Worm (Caenorhabditis elegans) whole organism, young adult: ENCODE measurements around the gene pals-24.
"Not testable (repeated sequence)": the region's sequence is repeated elsewhere in the genome, so short reads cannot be mapped to it uniquely, and the experiment has no call there.

Experiments
- B0035.1 ChIP-seq: sonication (generic microtip); optimal IDR thresholded peaks from 2 replicates; lab custom pipeline; 2016; ENCODE audit warnings: missing genetic modification characterization, mild to moderate bottlenecking, missing compliant biosample characterization, missing genotype, missing genetic modification reagents
- B0261.1 ChIP-seq: sonication (generic microtip); optimal IDR thresholded peaks from 2 replicates; lab custom pipeline; 2016; ENCODE audit warnings: mild to moderate bottlenecking, missing genetic modification characterization, moderate library complexity, missing compliant biosample characterization
- F33H1.4 ChIP-seq: fragments of 200-800 bp; sonication (Bioruptor generic); IDR thresholded peaks from 2 replicates; pipeline ENCODE4 v1.3.6; 2022; ENCODE audit warnings: missing genetic modification reagents, missing genetic modification characterization, missing compliant biosample characterization
- F49E8.2 ChIP-seq: sonication (generic microtip); optimal IDR thresholded peaks from 3 replicates; lab custom pipeline; 2017; ENCODE audit warnings: missing genetic modification characterization, mild to moderate bottlenecking, missing compliant biosample characterization, antibody characterized with exemption, moderate library complexity; ENCODE audit not compliant: insufficient read depth
- T07F8.4 ChIP-seq: sonication (generic microtip); optimal IDR thresholded peaks from 2 replicates; lab custom pipeline; 2016; ENCODE audit warnings: mild to moderate bottlenecking, missing genetic modification characterization, moderate library complexity, missing compliant biosample characterization
- akir-1 ChIP-seq: fragments of 200-800 bp; sonication (Bioruptor generic); optimal IDR thresholded peaks from 2 replicates; lab custom pipeline; 2018; ENCODE audit warnings: mild to moderate bottlenecking, missing genetic modification characterization, moderate library complexity, missing compliant biosample characterization
- ccch-3 ChIP-seq: fragments of 200-800 bp; sonication (Bioruptor generic); optimal IDR thresholded peaks from 2 replicates; lab custom pipeline; 2018; ENCODE audit warnings: mild to moderate bottlenecking, missing genetic modification characterization, missing compliant biosample characterization
- ceh-100 ChIP-seq: fragments of 200-800 bp; sonication (Bioruptor generic); IDR thresholded peaks from 2 replicates; pipeline ENCODE4 v1.3.6; 2022; ENCODE audit warnings: missing genetic modification reagents, missing genetic modification characterization, missing compliant biosample characterization
- ceh-58 ChIP-seq: fragments of 200-800 bp; sonication (Bioruptor generic); IDR thresholded peaks from 2 replicates; pipeline ENCODE4 v1.3.6; 2022; ENCODE audit warnings: missing genetic modification characterization, missing compliant biosample characterization
- dpff-1 ChIP-seq: sonication (generic microtip); optimal IDR thresholded peaks from 2 replicates; lab custom pipeline; 2017; ENCODE audit warnings: mild to moderate bottlenecking, missing genetic modification characterization, missing compliant biosample characterization
- egl-44 ChIP-seq: fragments of 200-800 bp; sonication (Bioruptor generic); IDR thresholded peaks from 2 replicates; pipeline ENCODE4 v1.3.6; 2022; ENCODE audit warnings: missing genetic modification reagents, missing genetic modification characterization, missing compliant biosample characterization
- ekl-4 ChIP-seq: fragments of 200-800 bp; sonication (Bioruptor generic); IDR thresholded peaks from 2 replicates; pipeline ENCODE4 v1.3.6; 2022; ENCODE audit warnings: missing genetic modification reagents, missing genetic modification characterization, missing compliant biosample characterization
- ets-4 ChIP-seq: fragments of 200-800 bp; sonication (Bioruptor generic); optimal IDR thresholded peaks from 2 replicates; lab custom pipeline; 2018; ENCODE audit warnings: mild to moderate bottlenecking, missing genetic modification characterization, missing compliant biosample characterization
- fkh-3 ChIP-seq: sonication (generic microtip); optimal IDR thresholded peaks from 2 replicates; lab custom pipeline; 2016; ENCODE audit warnings: mild to moderate bottlenecking, missing genetic modification characterization, missing compliant biosample characterization
- hlh-12 ChIP-seq: sonication (generic microtip); optimal IDR thresholded peaks from 2 replicates; lab custom pipeline; 2016; ENCODE audit warnings: missing genetic modification characterization, missing compliant biosample characterization
- lin-26 ChIP-seq: fragments of 200-800 bp; sonication (Bioruptor generic); IDR thresholded peaks from 2 replicates; pipeline ENCODE4 v1.3.6; 2022; ENCODE audit warnings: missing genetic modification reagents, missing genetic modification characterization, missing compliant biosample characterization
- lin-54 ChIP-seq: fragments of 200-800 bp; sonication (Bioruptor generic); optimal IDR thresholded peaks from 2 replicates; lab custom pipeline; 2018; ENCODE audit warnings: mild to moderate bottlenecking, missing genetic modification characterization, missing compliant biosample characterization
- lsl-1 ChIP-seq: fragments of 200-800 bp; sonication (Bioruptor generic); optimal IDR thresholded peaks from 2 replicates; lab custom pipeline; 2018; ENCODE audit warnings: mild to moderate bottlenecking, missing genetic modification characterization, moderate library complexity, missing compliant biosample characterization
- madf-3 ChIP-seq: fragments of 200-800 bp; sonication (Bioruptor generic); IDR thresholded peaks from 2 replicates; pipeline ENCODE4 v1.3.6; 2022; ENCODE audit warnings: missing genetic modification reagents, missing genetic modification characterization, missing compliant biosample characterization
- mcd-1 ChIP-seq: fragments of 200-800 bp; sonication (Bioruptor generic); IDR thresholded peaks from 2 replicates; pipeline ENCODE4 v1.3.6; 2022; ENCODE audit warnings: missing genetic modification reagents, missing genetic modification characterization, missing compliant biosample characterization
- nfya-2 ChIP-seq: fragments of 200-800 bp; sonication (Bioruptor generic); IDR thresholded peaks from 2 replicates; pipeline ENCODE4 v1.3.6; 2022; ENCODE audit warnings: missing genetic modification reagents, missing genetic modification characterization, missing compliant biosample characterization
- nhr-80 ChIP-seq: sonication (generic microtip); optimal IDR thresholded peaks from 2 replicates; lab custom pipeline; 2016; ENCODE audit warnings: missing genetic modification characterization, missing compliant biosample characterization
- pha-4 ChIP-seq: fragments of 150-350 bp; sonication (generic microtip); optimal IDR thresholded peaks from 2 replicates; lab custom pipeline; 2014; ENCODE audit warnings: missing biosample characterization, missing genetic modification reagents, missing genetic modification characterization
- rec-8 ChIP-seq, 2 experiments: sonication (generic microtip); optimal IDR thresholded peaks; 2 replicates each; lab custom pipeline; 2016; ENCODE audit warnings: mild to moderate bottlenecking in 2 of 2, missing genetic modification characterization in 2 of 2, missing genetic modification reagents in 2 of 2, missing genotype in 2 of 2, missing biosample characterization in 1 of 2, missing compliant biosample characterization in 1 of 2, moderate library complexity in 1 of 2
- rpc-1 ChIP-seq, 2 experiments: fragments of 150-350 bp in 1 of 2; sonication (generic microtip) in 1 of 2; optimal IDR thresholded peaks; 2 replicates each; lab custom pipeline; 2014 to 2018; ENCODE audit warnings: missing biosample characterization in 1 of 2, missing genetic modification characterization in 1 of 2, missing genetic modification reagents in 1 of 2, missing genotype in 1 of 2
- snpc-1.3 ChIP-seq: sonication (generic microtip); optimal IDR thresholded peaks from 2 replicates; lab custom pipeline; 2017; ENCODE audit warnings: missing genetic modification characterization, mild to moderate bottlenecking, missing compliant biosample characterization, antibody characterized with exemption, moderate library complexity, missing genotype, missing genetic modification reagents; ENCODE audit not compliant: insufficient read depth
- somi-1 ChIP-seq: fragments of 200-800 bp; sonication (Bioruptor generic); optimal IDR thresholded peaks from 2 replicates; lab custom pipeline; 2018; ENCODE audit warnings: mild to moderate bottlenecking, missing genetic modification characterization, missing compliant biosample characterization
- sptf-2 ChIP-seq: fragments of 200-800 bp; sonication (Bioruptor generic); optimal IDR thresholded peaks from 2 replicates; lab custom pipeline; 2018; ENCODE audit warnings: mild to moderate bottlenecking, missing genetic modification characterization, missing compliant biosample characterization
- tbp1 ChIP-seq: fragments of 200-800 bp; sonication (Bioruptor generic); optimal IDR thresholded peaks from 2 replicates; lab custom pipeline; 2018; ENCODE audit warnings: mild to moderate bottlenecking, missing genetic modification characterization, missing compliant biosample characterization
- tlf-1 ChIP-seq: fragments of 200-800 bp; sonication (Bioruptor generic); optimal IDR thresholded peaks from 2 replicates; lab custom pipeline; 2018; ENCODE audit warnings: mild to moderate bottlenecking, missing genetic modification characterization, missing compliant biosample characterization
- xnd-1 ChIP-seq: sonication (generic microtip); optimal IDR thresholded peaks from 2 replicates; lab custom pipeline; 2016; ENCODE audit warnings: missing genotype, missing genetic modification reagents, missing genetic modification characterization, missing compliant biosample characterization
- zfh-2 ChIP-seq: fragments of 200-800 bp; sonication (Bioruptor generic); conservative IDR thresholded peaks from 2 replicates; pipeline ENCODE4 v1.3.6; 2022; ENCODE audit warnings: missing genetic modification reagents, missing genetic modification characterization, missing compliant biosample characterization
- ztf-25 ChIP-seq: fragments of 200-800 bp; sonication (Bioruptor generic); IDR thresholded peaks from 2 replicates; pipeline ENCODE4 v1.3.6; 2022; ENCODE audit warnings: missing genetic modification reagents, missing genetic modification characterization, missing compliant biosample characterization
- ztf-28 ChIP-seq: fragments of 200-800 bp; sonication (Bioruptor generic); IDR thresholded peaks from 2 replicates; pipeline ENCODE4 v1.3.6; 2022; ENCODE audit warnings: missing genetic modification reagents, missing genetic modification characterization, missing compliant biosample characterization
- ztf-3 ChIP-seq: fragments of 200-800 bp; sonication (Bioruptor generic); optimal IDR thresholded peaks from 2 replicates; lab custom pipeline; 2018; ENCODE audit warnings: mild to moderate bottlenecking, missing genetic modification characterization, missing compliant biosample characterization

The pals-24 gene

DNA sequence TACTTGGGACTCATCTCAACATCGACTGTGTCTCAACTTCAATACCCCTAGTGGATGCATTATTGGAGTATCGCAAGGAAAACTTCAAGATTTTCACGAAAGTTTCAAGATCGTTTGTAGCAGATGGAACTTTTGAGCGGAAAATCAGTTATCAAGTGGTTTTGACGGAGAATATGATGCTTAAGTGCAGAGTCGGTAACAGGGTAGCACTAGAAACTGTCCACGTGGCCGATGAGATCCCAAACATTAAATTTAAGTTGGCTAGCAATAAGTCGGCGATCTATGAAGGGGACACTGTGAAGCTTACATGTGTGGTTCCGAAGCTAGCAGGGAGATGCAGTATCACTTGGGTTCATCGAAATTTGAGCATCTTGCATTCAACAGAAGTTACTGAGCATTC lies 38.9 kb downstream of the pals-24 start:
- TF ChIP-seq lsl-1 (GFP tag; lab: Kevin White, UChicago) (no peak), F49E8.2 (tag; lab: Kevin White, UChicago) (no peak), madf-3 (0 out of 2 replicates have a peak, but pooled peaks have one; percentile 39)

DNA sequence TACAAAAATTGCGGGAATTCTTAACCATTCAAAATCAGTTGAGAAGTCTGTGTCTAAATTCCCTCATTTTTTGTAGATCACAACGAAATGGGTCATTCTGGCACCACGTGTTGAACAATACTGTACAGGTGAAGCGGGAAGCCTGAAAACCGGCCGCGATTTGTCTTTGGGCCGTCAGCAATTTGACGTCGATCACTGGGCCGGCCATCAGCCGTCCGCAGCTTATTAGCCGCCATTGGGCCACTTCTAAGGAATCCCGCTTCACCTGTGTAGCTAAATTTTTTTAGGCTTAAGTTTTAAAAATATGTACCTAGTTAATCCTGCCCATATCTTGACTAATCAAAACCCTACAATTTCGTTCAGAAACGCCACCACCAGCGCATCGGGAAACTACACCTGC lies 39.4 kb downstream of the pals-24 start:
- TF ChIP-seq ceh-100 = no peak
- no peak for TF ChIP-seq F33H1.4 (GFP tag; lab: Robert Waterston, UW)
- TF ChIP-seq nfya-2 (GFP tag; lab: Robert Waterston, UW) = no peak
- TF ChIP-seq madf-3 = 0 out of 2 replicates have a peak, but pooled peaks have one; percentile 0
- TF ChIP-seq ztf-25 (GFP tag; lab: Robert Waterston, UW) = no peak
- no peak for TF ChIP-seq snpc-1.3 (tag; lab: Kevin White, UChicago)
- TF ChIP-seq egl-44 = no peak
- no peak for TF ChIP-seq sptf-2 (GFP tag; lab: Kevin White, UChicago)
- no peak for TF ChIP-seq T07F8.4 (tag; lab: Kevin White, UChicago)
- TF ChIP-seq B0261.1 (tag; lab: Kevin White, UChicago) = no peak
- TF ChIP-seq nhr-80 (tag; lab: Kevin White, UChicago) = no peak
- no peak for TF ChIP-seq tlf-1 (GFP tag; lab: Kevin White, UChicago)
- no peak for TF ChIP-seq lin-54
- no peak for TF ChIP-seq B0035.1
- no peak for TF ChIP-seq somi-1 (GFP tag; lab: Kevin White, UChicago)
- TF ChIP-seq xnd-1 = no peak
- peak; percentile 19 for TF ChIP-seq fkh-3 (tag; lab: Kevin White, UChicago)
- no peak for TF ChIP-seq mcd-1 (GFP tag; lab: Robert Waterston, UW)
- no peak for TF ChIP-seq rec-8 (tag; optimal IDR thresholded peaks at IDR 0.05; lab: Kevin White, UChicago)
- TF ChIP-seq zfh-2 (GFP tag; lab: Robert Waterston, UW) = peak; percentile 63; the same call in 1 of the 2 replicates
- no peak for TF ChIP-seq ets-4 (GFP tag; lab: Kevin White, UChicago)
- no peak for TF ChIP-seq ztf-28 (GFP tag; lab: Robert Waterston, UW)
- no peak for TF ChIP-seq hlh-12
- TF ChIP-seq ceh-58 (GFP tag; lab: Robert Waterston, UW) = no peak
- no peak for TF ChIP-seq akir-1 (GFP tag; lab: Kevin White, UChicago)
- no peak for TF ChIP-seq pha-4 (tag; lab: Kevin White, UChicago)
- TF ChIP-seq ekl-4 (GFP tag; lab: Robert Waterston, UW) = peak; percentile 38; the same call in 1 of the 2 replicates
- no peak for TF ChIP-seq ztf-3 (GFP tag; lab: Kevin White, UChicago)
- no peak for TF ChIP-seq ccch-3 (GFP tag; lab: Kevin White, UChicago)
- no peak for TF ChIP-seq dpff-1

ce11 chrIII:160736-161400 lies 40.6 kb downstream of the pals-24 start:
- not testable (repeated sequence) for TF ChIP-seq rpc-1 (optimal IDR thresholded peaks at IDR 0.05; lab: Kevin White, UChicago)
- TF ChIP-seq rpc-1 (tag; optimal IDR thresholded peaks at IDR 0.05; lab: Kevin White, UChicago) = peak; percentile 50
- peak; percentile 74 for TF ChIP-seq tbp1 (GFP tag; lab: Kevin White, UChicago)
- TF ChIP-seq B0261.1 (tag; lab: Kevin White, UChicago) = peak; percentile 53
- peak; percentile 43; the same call in 1 of the 2 replicates for TF ChIP-seq lin-26
